Fruit fly (Drosophila melanogaster) whole organism, embryonic: Measurements from ENCODE around the gene awd.

Experiments
- ATbp ChIP-seq: fragments of 200-800 bp; sonication (Bioruptor generic); optimal IDR thresholded peaks from 2 replicates; lab custom pipeline; 2017; ENCODE audit warnings: missing biosample characterization, mild to moderate bottlenecking, missing genetic modification characterization, missing genetic modification reagents
- Atf3 ChIP-seq: fragments of 200-800 bp; sonication (Bioruptor generic); optimal IDR thresholded peaks from 3 replicates; lab custom pipeline; 2016; ENCODE audit warnings: missing biosample characterization, missing genetic modification characterization
- CG10543 ChIP-seq: fragments of 200-800 bp; sonication (Bioruptor generic); optimal IDR thresholded peaks from 3 replicates; lab custom pipeline; 2017; ENCODE audit warnings: missing biosample characterization, mild to moderate bottlenecking, missing genetic modification characterization, moderate library complexity
- CG10979 ChIP-seq: fragments of 200-800 bp; sonication (Bioruptor generic); optimal IDR thresholded peaks from 2 replicates; lab custom pipeline; 2018; ENCODE audit warnings: missing biosample characterization, mild to moderate bottlenecking, missing genetic modification characterization, moderate library complexity
- CG12155 ChIP-seq: fragments of 200-800 bp; sonication (Bioruptor generic); optimal IDR thresholded peaks from 3 replicates; lab custom pipeline; 2016; ENCODE audit warnings: missing biosample characterization, missing genetic modification characterization
- CG12659 ChIP-seq: fragments of 200-800 bp; sonication (Bioruptor generic); optimal IDR thresholded peaks from 3 replicates; lab custom pipeline; 2017; ENCODE audit warnings: mild to moderate bottlenecking, missing biosample characterization, missing genetic modification reagents, missing genetic modification characterization
- CG12744 ChIP-seq: fragments of 200-800 bp; sonication (Bioruptor generic); optimal IDR thresholded peaks from 2 replicates; lab custom pipeline; 2016; ENCODE audit warnings: missing biosample characterization, missing genetic modification characterization
- CG13287 ChIP-seq: fragments of 200-800 bp; sonication (Bioruptor generic); IDR thresholded peaks from 2 replicates; pipeline ENCODE4 v1.3.6; 2022; ENCODE audit warnings: missing biosample characterization, missing genetic modification characterization; ENCODE audit not compliant: partially characterized antibody
- CG15269 ChIP-seq: fragments of 200-800 bp; sonication (Bioruptor generic); optimal IDR thresholded peaks from 2 replicates; lab custom pipeline; 2018; ENCODE audit warnings: missing biosample characterization, mild to moderate bottlenecking, missing genetic modification characterization, moderate library complexity
- CG1529 ChIP-seq: fragments of 200-800 bp; sonication (Bioruptor generic); optimal IDR thresholded peaks from 3 replicates; lab custom pipeline; 2018; ENCODE audit warnings: missing biosample characterization, missing genetic modification characterization
- CG17359 ChIP-seq: fragments of 200-800 bp; sonication (Bioruptor generic); optimal IDR thresholded peaks from 3 replicates; lab custom pipeline; 2018; ENCODE audit warnings: missing biosample characterization, mild to moderate bottlenecking, missing genetic modification characterization, moderate library complexity
- CG18619 ChIP-seq: fragments of 200-800 bp; sonication (Bioruptor generic); optimal IDR thresholded peaks from 3 replicates; lab custom pipeline; 2017; ENCODE audit warnings: missing biosample characterization, mild to moderate bottlenecking, missing genetic modification characterization
- CG2120 ChIP-seq: fragments of 200-800 bp; sonication (Bioruptor generic); optimal IDR thresholded peaks from 3 replicates; lab custom pipeline; 2016; ENCODE audit warnings: missing biosample characterization, missing genetic modification characterization
- CG3065 ChIP-seq: fragments of 200-800 bp; sonication (Bioruptor generic); optimal IDR thresholded peaks from 2 replicates; lab custom pipeline; 2016; ENCODE audit warnings: missing biosample characterization, missing genetic modification characterization
- CG31441 ChIP-seq: fragments of 200-800 bp; sonication (Bioruptor generic); IDR thresholded peaks from 2 replicates; pipeline ENCODE4 v1.3.6; 2022; ENCODE audit warnings: missing biosample characterization, missing genetic modification characterization
- CG32772 ChIP-seq: fragments of 200-800 bp; sonication (Bioruptor generic); IDR thresholded peaks from 2 replicates; pipeline ENCODE4 v1.3.6; 2022; ENCODE audit warnings: missing biosample characterization, missing genetic modification characterization
- CG34224 ChIP-seq: fragments of 200-800 bp; sonication (Bioruptor generic); IDR thresholded peaks from 3 replicates; pipeline ENCODE4 v1.3.6; 2022; ENCODE audit warnings: missing biosample characterization, missing genetic modification characterization; ENCODE audit not compliant: partially characterized antibody
- CG43689 ChIP-seq: fragments of 200-800 bp; sonication (Bioruptor generic); IDR thresholded peaks from 2 replicates; pipeline ENCODE4 v1.3.6; 2022; ENCODE audit warnings: missing biosample characterization, missing genetic modification characterization
- CG4404 ChIP-seq: fragments of 200-800 bp; sonication (Bioruptor generic); IDR thresholded peaks from 2 replicates; pipeline ENCODE4 v1.3.6; 2022; ENCODE audit warnings: missing biosample characterization, missing genetic modification characterization
- CG7357 ChIP-seq: fragments of 200-800 bp; sonication (Bioruptor generic); IDR thresholded peaks from 3 replicates; pipeline ENCODE4 v1.3.6; 2022; ENCODE audit warnings: missing biosample characterization, missing genetic modification characterization
- CG7745 ChIP-seq: fragments of 200-800 bp; sonication (Bioruptor generic); optimal IDR thresholded peaks from 2 replicates; lab custom pipeline; 2018; ENCODE audit warnings: missing biosample characterization, mild to moderate bottlenecking, missing genetic modification characterization, moderate library complexity
- CG8924 ChIP-seq: fragments of 200-800 bp; optimal IDR thresholded peaks from 3 replicates; lab custom pipeline; 2019; ENCODE audit warnings: missing biosample characterization, mild to moderate bottlenecking, missing genetic modification characterization, moderate library complexity
- CG8944 ChIP-seq: fragments of 200-800 bp; sonication (Bioruptor generic); optimal IDR thresholded peaks from 3 replicates; lab custom pipeline; 2016; ENCODE audit warnings: missing biosample characterization, missing genetic modification characterization
- CrebB ChIP-seq: fragments of 200-800 bp; sonication (Bioruptor generic); optimal IDR thresholded peaks from 3 replicates; lab custom pipeline; 2018; ENCODE audit warnings: missing biosample characterization, mild to moderate bottlenecking, missing genetic modification characterization
- Deaf1 ChIP-seq: fragments of 200-800 bp; optimal IDR thresholded peaks from 3 replicates; lab custom pipeline; 2019; ENCODE audit warnings: missing biosample characterization, mild to moderate bottlenecking, missing genetic modification characterization, moderate library complexity
- Dip2 ChIP-seq: fragments of 200-800 bp; sonication (Bioruptor generic); IDR thresholded peaks from 2 replicates; pipeline ENCODE4 v1.3.6; 2022; ENCODE audit warnings: missing biosample characterization, missing genetic modification characterization
- ERR ChIP-seq: fragments of 200-800 bp; sonication (Bioruptor generic); optimal IDR thresholded peaks from 2 replicates; lab custom pipeline; 2016; ENCODE audit warnings: missing biosample characterization, missing genetic modification characterization
- GATAe ChIP-seq: fragments of 200-800 bp; sonication (Bioruptor generic); conservative IDR thresholded peaks from 2 replicates; pipeline ENCODE4 v1.3.6; 2022; ENCODE audit warnings: missing biosample characterization, missing genetic modification characterization
- HHEX ChIP-seq: fragments of 200-800 bp; sonication (Bioruptor generic); optimal IDR thresholded peaks from 3 replicates; lab custom pipeline; 2017; ENCODE audit warnings: missing biosample characterization, mild to moderate bottlenecking, missing genetic modification characterization, missing genetic modification reagents
- Hmr ChIP-seq: fragments of 200-800 bp; sonication (Bioruptor generic); optimal IDR thresholded peaks from 3 replicates; lab custom pipeline; 2017; ENCODE audit warnings: mild to moderate bottlenecking, missing biosample characterization, missing genetic modification reagents, missing genetic modification characterization
- Hr39 ChIP-seq: fragments of >200 bp; optimal IDR thresholded peaks from 2 replicates; lab custom pipeline; 2017
- Myb ChIP-seq: fragments of 200-800 bp; sonication (Bioruptor generic); optimal IDR thresholded peaks from 2 replicates; lab custom pipeline; 2016; ENCODE audit warnings: missing biosample characterization, missing genetic modification characterization
- Xbp1 ChIP-seq: fragments of 200-800 bp; sonication (Bioruptor generic); optimal IDR thresholded peaks from 3 replicates; lab custom pipeline; 2016; ENCODE audit warnings: missing biosample characterization, mild to moderate bottlenecking, missing genetic modification characterization
- YL-1 ChIP-seq: fragments of 200-800 bp; sonication (Bioruptor generic); optimal IDR thresholded peaks from 3 replicates; lab custom pipeline; 2017; ENCODE audit warnings: missing biosample characterization, mild to moderate bottlenecking, missing genetic modification characterization
- al ChIP-seq: fragments of 200-800 bp; sonication (Bioruptor generic); IDR thresholded peaks from 2 replicates; pipeline ENCODE4 v1.3.6; 2022; ENCODE audit warnings: missing biosample characterization, missing genetic modification characterization
- btn ChIP-seq: fragments of 200-800 bp; sonication (Bioruptor generic); optimal IDR thresholded peaks from 2 replicates; lab custom pipeline; 2016; ENCODE audit warnings: missing biosample characterization, missing genetic modification characterization
- crc ChIP-seq: fragments of 200-800 bp; sonication (Bioruptor generic); optimal IDR thresholded peaks from 2 replicates; lab custom pipeline; 2016; ENCODE audit warnings: missing biosample characterization, missing genetic modification characterization
- da ChIP-seq: fragments of 200-800 bp; sonication (Bioruptor generic); optimal IDR thresholded peaks from 2 replicates; lab custom pipeline; 2016; ENCODE audit warnings: missing biosample characterization, missing genetic modification characterization
- dm ChIP-seq: fragments of 200-800 bp; sonication (Bioruptor generic); optimal IDR thresholded peaks from 3 replicates; lab custom pipeline; 2016; ENCODE audit warnings: missing biosample characterization, missing genetic modification characterization
- exex ChIP-seq: fragments of 200-800 bp; sonication (Bioruptor generic); optimal IDR thresholded peaks from 4 replicates; lab custom pipeline; 2018; ENCODE audit warnings: missing biosample characterization, mild to moderate bottlenecking, missing genetic modification characterization, moderate library complexity
- gcm2 ChIP-seq: fragments of 200-800 bp; sonication (Bioruptor generic); optimal IDR thresholded peaks from 2 replicates; lab custom pipeline; 2016; ENCODE audit warnings: missing biosample characterization, missing genetic modification characterization
- kay ChIP-seq: fragments of 200-800 bp; sonication (Bioruptor generic); optimal IDR thresholded peaks from 2 replicates; lab custom pipeline; 2016; ENCODE audit warnings: missing biosample characterization, missing genetic modification characterization
- nom ChIP-seq: fragments of 200-800 bp; sonication (Bioruptor generic); optimal IDR thresholded peaks from 2 replicates; lab custom pipeline; 2017; ENCODE audit warnings: missing biosample characterization, missing genetic modification characterization, mild to moderate bottlenecking, moderate library complexity, missing genetic modification reagents
- peb ChIP-seq: fragments of 200-800 bp; sonication (Bioruptor generic); IDR thresholded peaks from 2 replicates; pipeline ENCODE4 v1.3.6; 2022; ENCODE audit warnings: missing biosample characterization, missing genetic modification characterization
- pzg ChIP-seq: fragments of 200-800 bp; sonication (Bioruptor generic); optimal IDR thresholded peaks from 3 replicates; lab custom pipeline; 2018; ENCODE audit warnings: missing biosample characterization, mild to moderate bottlenecking, missing genetic modification characterization, moderate library complexity
- sens ChIP-seq: fragments of 200-800 bp; sonication (Bioruptor generic); peaks from one replicate; lab custom pipeline; 2016; ENCODE audit warnings: missing biosample characterization, missing genetic modification characterization
- sug ChIP-seq: fragments of 200-800 bp; optimal IDR thresholded peaks from 2 replicates; lab custom pipeline; 2019; ENCODE audit warnings: missing biosample characterization, mild to moderate bottlenecking, missing genetic modification characterization, moderate library complexity
- trh ChIP-seq: fragments of 200-800 bp; sonication (Bioruptor generic); optimal IDR thresholded peaks from 2 replicates; lab custom pipeline; 2016; ENCODE audit warnings: missing biosample characterization, missing genetic modification characterization
- tup ChIP-seq: fragments of 200-800 bp; sonication (Bioruptor generic); optimal IDR thresholded peaks from 2 replicates; lab custom pipeline; 2016; ENCODE audit warnings: missing biosample characterization, mild to moderate bottlenecking, missing genetic modification characterization, moderate library complexity
- vvl ChIP-seq: fragments of 200-800 bp; sonication (Bioruptor generic); IDR thresholded peaks from 2 replicates; pipeline ENCODE4 v1.3.6; 2022; ENCODE audit warnings: missing biosample characterization, missing genetic modification characterization

Gene awd

DNA sequence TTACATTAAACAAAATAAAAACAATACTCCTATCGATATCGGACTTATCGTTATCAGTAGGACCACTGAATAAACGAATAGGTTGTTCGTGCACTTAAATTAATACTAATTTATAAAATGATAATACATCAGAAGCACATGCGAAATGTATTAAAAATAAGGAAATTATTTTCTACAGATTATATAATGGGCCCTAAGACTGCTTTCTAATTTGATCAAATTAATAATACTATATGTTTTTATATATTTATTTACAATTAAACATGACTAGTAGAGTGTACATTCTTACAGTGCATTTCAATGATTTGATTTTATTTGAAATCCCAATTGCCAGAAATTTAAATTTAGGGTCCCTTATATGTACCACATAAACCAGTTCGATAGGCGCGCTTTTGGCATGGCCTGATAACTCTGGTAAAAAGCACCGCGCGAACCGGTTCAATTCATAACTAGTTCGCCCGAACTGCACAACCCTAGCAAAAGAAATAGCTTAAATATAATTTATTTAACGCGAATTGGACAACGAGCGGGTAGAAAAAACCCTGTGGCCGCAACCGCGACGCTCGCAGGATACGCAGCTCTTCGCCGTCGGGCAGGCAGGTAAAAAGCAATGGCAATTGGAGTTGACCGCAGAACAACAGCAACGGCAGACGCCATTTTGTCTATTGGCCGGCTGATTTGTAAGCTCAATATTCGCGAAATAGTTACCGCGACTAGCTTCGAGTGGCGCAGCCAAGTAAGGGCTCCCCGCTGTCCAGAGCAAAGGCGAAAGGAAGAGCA, 30.9 kb upstream of the awd start, which contains the start of the genes CG2126 and faf (continued):
- no peak for TF ChIP-seq CG43689 (GFP tag; lab: Robert Waterston, UW)
- no peak for TF ChIP-seq peb
- TF ChIP-seq CG15269: peak; percentile 84
- TF ChIP-seq CG18619 (GFP tag; lab: Kevin White, UChicago): peak; percentile 59
- peak; percentile 69 for TF ChIP-seq HHEX (GFP tag; lab: Kevin White, UChicago)
- TF ChIP-seq trh (GFP tag; lab: Kevin White, UChicago): peak; percentile 63
- TF ChIP-seq CG32772: peak; percentile 79
- TF ChIP-seq CG10979 (tag; lab: Kevin White, UChicago): peak; percentile 72
- TF ChIP-seq exex (tag; lab: Kevin White, UChicago): peak; percentile 53
- peak; percentile 47; the same call in 1 of the 3 replicates for TF ChIP-seq CG7357
- peak; percentile 11 for TF ChIP-seq dm (GFP tag; lab: Kevin White, UChicago)
- TF ChIP-seq CG8944 (GFP tag; lab: Kevin White, UChicago): peak; percentile 31
- TF ChIP-seq CG3065 (GFP tag; lab: Kevin White, UChicago): peak; percentile 21
- TF ChIP-seq CG34224: peak; percentile 51; the same call in 2 of the 3 replicates
- no peak for TF ChIP-seq Hr39 (lab: Kevin White, UChicago)
- no peak for TF ChIP-seq CrebB (tag; lab: Kevin White, UChicago)
- TF ChIP-seq pzg (GFP tag; lab: Kevin White, UChicago): peak; percentile 57
- TF ChIP-seq Dip2 (GFP tag; lab: Robert Waterston, UW): no peak
- peak; percentile 12 for TF ChIP-seq YL-1 (GFP tag; lab: Kevin White, UChicago)
- TF ChIP-seq CG31441 (GFP tag; lab: Robert Waterston, UW): peak; percentile 86
- peak; percentile 7 for TF ChIP-seq Myb (GFP tag; lab: Kevin White, UChicago)
- peak; percentile 75 for TF ChIP-seq kay (GFP tag; lab: Kevin White, UChicago)
- TF ChIP-seq CG1529 (GFP tag; lab: Kevin White, UChicago): peak; percentile 45
- no peak for TF ChIP-seq crc (GFP tag; lab: Kevin White, UChicago)
- peak; percentile 61; the same call in 1 of the 2 replicates for TF ChIP-seq CG13287 (GFP tag; lab: Robert Waterston, UW)
- peak; percentile 83 for TF ChIP-seq sens (GFP tag; lab: Kevin White, UChicago)
- TF ChIP-seq gcm2 (GFP tag; lab: Kevin White, UChicago): no peak
- peak; percentile 85 for TF ChIP-seq Xbp1 (GFP tag; lab: Kevin White, UChicago)
- peak; percentile 78 for TF ChIP-seq CG17359
- peak; percentile 85 for TF ChIP-seq vvl (GFP tag; lab: Robert Waterston, UW)
- peak; percentile 74 for TF ChIP-seq sug
- TF ChIP-seq CG8924: peak; percentile 90
- no peak for TF ChIP-seq ATbp (GFP tag; lab: Kevin White, UChicago)
- no peak for TF ChIP-seq tup (GFP tag; lab: Kevin White, UChicago)
- TF ChIP-seq CG2120 (GFP tag; lab: Kevin White, UChicago): peak; percentile 77
- peak; percentile 13 for TF ChIP-seq nom (GFP tag; lab: Kevin White, UChicago)
- TF ChIP-seq CG12744: peak; percentile 2
- no peak for TF ChIP-seq CG7745 (tag; lab: Kevin White, UChicago)
- TF ChIP-seq GATAe (GFP tag; lab: Robert Waterston, UW): 0 out of 2 replicates have a peak, but pooled peaks have one; percentile 16
- TF ChIP-seq Deaf1 (tag; lab: Kevin White, UChicago): peak; percentile 54
- TF ChIP-seq btn (GFP tag; lab: Kevin White, UChicago): no peak
- TF ChIP-seq CG12155: peak; percentile 75
- TF ChIP-seq Hmr (GFP tag; lab: Kevin White, UChicago): peak; percentile 77
- peak; percentile 91 for TF ChIP-seq CG12659 (GFP tag; lab: Kevin White, UChicago)
- TF ChIP-seq CG10543: peak; percentile 83
- TF ChIP-seq al (GFP tag; lab: Robert Waterston, UW): peak; percentile 70
- TF ChIP-seq ERR: no peak
- peak; percentile 3 for TF ChIP-seq Atf3
- TF ChIP-seq da (GFP tag; lab: Kevin White, UChicago): no peak
- TF ChIP-seq CG4404 (GFP tag; lab: Robert Waterston, UW): peak; percentile 42
